Worm (Caenorhabditis elegans) whole organism, L4 larva: ENCODE data around the gene phb-2.
A peak's percentile ranks its signal among the peaks of the same experiment; 100 is the strongest.

Source experiments
- T20F7.1 ChIP-seq: fragments of 200-800 bp; sonication (Bioruptor generic); optimal IDR thresholded peaks from 2 replicates; lab custom pipeline; 2018; ENCODE audit warnings: mild to moderate bottlenecking, missing genetic modification characterization, missing compliant biosample characterization
- Y48G9A.11 ChIP-seq: fragments of 200-800 bp; sonication (Bioruptor generic); IDR thresholded peaks from 2 replicates; pipeline ENCODE4 v1.3.6; 2022; ENCODE audit warnings: missing genetic modification reagents, missing genetic modification characterization, missing compliant biosample characterization
- Y5F2A.4 ChIP-seq: fragments of 200-800 bp; sonication (Bioruptor generic); optimal IDR thresholded peaks from 2 replicates; lab custom pipeline; 2018; ENCODE audit warnings: mild to moderate bottlenecking, missing genetic modification characterization, missing compliant biosample characterization
- aha-1 ChIP-seq: fragments of 150-350 bp; peaks from one replicate; lab custom pipeline; 2014; ENCODE audit warnings: missing biosample characterization, missing genetic modification characterization
- arid-1 ChIP-seq: fragments of 200-800 bp; sonication (Bioruptor generic); conservative IDR thresholded peaks from 2 replicates; pipeline ENCODE4 v1.3.6; 2022; ENCODE audit warnings: missing genetic modification reagents, missing genetic modification characterization, missing compliant biosample characterization
- ceh-28 ChIP-seq: fragments of 150-350 bp; optimal IDR thresholded peaks from 2 replicates; lab custom pipeline; 2014; ENCODE audit warnings: missing biosample characterization, missing genetic modification reagents, missing genetic modification characterization
- ceh-62 ChIP-seq: sonication (generic microtip); optimal IDR thresholded peaks from 2 replicates; lab custom pipeline; 2017; ENCODE audit warnings: missing biosample characterization, missing genetic modification characterization
- ceh-82 ChIP-seq: sonication (generic microtip); optimal IDR thresholded peaks from 2 replicates; lab custom pipeline; 2017; ENCODE audit warnings: missing biosample characterization, missing genetic modification characterization
- ces-1 ChIP-seq: fragments of 150-350 bp; sonication (generic microtip); optimal IDR thresholded peaks from 4 replicates; lab custom pipeline; 2014; ENCODE audit warnings: missing biosample characterization, missing genetic modification reagents, missing genetic modification characterization
- cey-2 ChIP-seq: sonication (generic microtip); optimal IDR thresholded peaks from 3 replicates; lab custom pipeline; 2017; ENCODE audit warnings: missing genetic modification characterization, mild to moderate bottlenecking, missing compliant biosample characterization, antibody characterized with exemption, borderline replicate concordance; ENCODE audit not compliant: insufficient read depth
- daf-16 ChIP-seq, 3 experiments: sonication (generic microtip); optimal IDR thresholded peaks; 2 replicates each; lab custom pipeline; 2016 to 2017; ENCODE audit warnings: missing genetic modification characterization in 3 of 3, missing genetic modification reagents in 3 of 3, mild to moderate bottlenecking in 2 of 3, missing compliant biosample characterization in 2 of 3, missing biosample characterization in 1 of 3, moderate library complexity in 1 of 3
- daf-19 ChIP-seq: fragments of 200-800 bp; sonication (Bioruptor generic); conservative IDR thresholded peaks from 2 replicates; pipeline ENCODE4 v1.3.6; 2022; ENCODE audit warnings: missing genetic modification characterization, missing compliant biosample characterization
- dmd-6 ChIP-seq: fragments of 200-800 bp; sonication (Bioruptor generic); IDR thresholded peaks from 2 replicates; pipeline ENCODE4 v1.3.6; 2022; ENCODE audit warnings: missing genetic modification reagents, missing genetic modification characterization, missing compliant biosample characterization
- dpl-1 ChIP-seq: fragments of 150-350 bp; optimal IDR thresholded peaks from 2 replicates; lab custom pipeline; 2014; ENCODE audit warnings: missing biosample characterization, missing genetic modification reagents, missing genetic modification characterization
- egl-27 ChIP-seq: sonication (generic microtip); optimal IDR thresholded peaks from 3 replicates; lab custom pipeline; 2017; ENCODE audit warnings: missing biosample characterization, missing genetic modification reagents, missing genetic modification characterization
- fkh-10 ChIP-seq: fragments of 150-350 bp; optimal IDR thresholded peaks from 2 replicates; lab custom pipeline; 2014; ENCODE audit warnings: missing biosample characterization, missing genetic modification reagents, missing genetic modification characterization
- hlh-11 ChIP-seq: fragments of 200-800 bp; sonication (Bioruptor generic); optimal IDR thresholded peaks from 2 replicates; lab custom pipeline; 2018; ENCODE audit warnings: mild to moderate bottlenecking, missing genetic modification characterization, missing compliant biosample characterization
- hlh-30 ChIP-seq: sonication (generic microtip); optimal IDR thresholded peaks from 2 replicates; lab custom pipeline; 2017; ENCODE audit warnings: antibody characterized with exemption, mild to moderate bottlenecking, missing genetic modification characterization, missing compliant biosample characterization; ENCODE audit not compliant: insufficient read depth
- mdl-1 ChIP-seq, 2 experiments: fragments of 150-350 bp in 1 of 2; sonication (generic microtip) in 1 of 2; optimal IDR thresholded peaks; 2 replicates each; lab custom pipeline; 2014 to 2017; ENCODE audit warnings: missing biosample characterization in 2 of 2, missing genetic modification characterization in 2 of 2
- mes-2 ChIP-seq: sonication (generic microtip); optimal IDR thresholded peaks from 2 replicates; lab custom pipeline; 2016; ENCODE audit warnings: missing genotype, mild to moderate bottlenecking, missing genetic modification characterization, missing compliant biosample characterization; ENCODE audit not compliant: poor library complexity, severe bottlenecking
- mxl-3 ChIP-seq: fragments of 200-800 bp; sonication (Bioruptor generic); optimal IDR thresholded peaks from 2 replicates; lab custom pipeline; 2018; ENCODE audit warnings: mild to moderate bottlenecking, missing genetic modification characterization, missing compliant biosample characterization
- nhr-10 ChIP-seq: fragments of 150-350 bp; optimal IDR thresholded peaks from 2 replicates; lab custom pipeline; 2014; ENCODE audit warnings: missing biosample characterization, missing genetic modification characterization
- nhr-11 ChIP-seq: fragments of 150-350 bp; optimal IDR thresholded peaks from 2 replicates; lab custom pipeline; 2014; ENCODE audit warnings: missing biosample characterization, missing genetic modification characterization
- nhr-28 ChIP-seq: fragments of 150-350 bp; optimal IDR thresholded peaks from 2 replicates; lab custom pipeline; 2014; ENCODE audit warnings: missing biosample characterization, missing genetic modification characterization
- nhr-41 ChIP-seq: fragments of 200-800 bp; sonication (Bioruptor generic); IDR thresholded peaks from 2 replicates; pipeline ENCODE4 v1.3.6; 2022; ENCODE audit warnings: missing genetic modification reagents, missing genetic modification characterization, missing compliant biosample characterization
- nhr-48 ChIP-seq: sonication (generic microtip); optimal IDR thresholded peaks from 2 replicates; lab custom pipeline; 2016; ENCODE audit warnings: mild to moderate bottlenecking, missing genetic modification characterization, missing compliant biosample characterization
- nhr-77 ChIP-seq: fragments of 150-350 bp; optimal IDR thresholded peaks from 2 replicates; lab custom pipeline; 2014; ENCODE audit warnings: missing biosample characterization, missing genetic modification characterization
- pqm-1 ChIP-seq: sonication (generic microtip); optimal IDR thresholded peaks from 2 replicates; lab custom pipeline; 2017; ENCODE audit warnings: missing biosample characterization, missing genetic modification characterization
- rbr-2 ChIP-seq: sonication (generic microtip); optimal IDR thresholded peaks from 2 replicates; lab custom pipeline; 2016; ENCODE audit warnings: missing genotype, missing genetic modification characterization, missing compliant biosample characterization
- sdz-12 ChIP-seq: fragments of 200-800 bp; sonication (Bioruptor generic); optimal IDR thresholded peaks from 2 replicates; lab custom pipeline; 2018; ENCODE audit warnings: mild to moderate bottlenecking, missing genetic modification characterization, missing compliant biosample characterization
- skn-1 ChIP-seq: fragments of 150-350 bp; optimal IDR thresholded peaks from 2 replicates; lab custom pipeline; 2014; ENCODE audit warnings: missing biosample characterization, missing genetic modification characterization
- unc-62 ChIP-seq, 3 experiments: fragments of 150-350 bp in 1 of 3; sonication (generic microtip); optimal IDR thresholded peaks in 2 of 3; peaks in 1 of 3; 1 replicate in 1 of 3; 2 replicates in 2 of 3; lab custom pipeline; 2014 to 2017; ENCODE audit warnings: missing biosample characterization in 3 of 3, missing genetic modification characterization in 3 of 3, missing genetic modification reagents in 3 of 3, missing genotype in 1 of 3
- zfp-2 ChIP-seq: sonication (generic microtip); optimal IDR thresholded peaks from 2 replicates; lab custom pipeline; 2016; ENCODE audit warnings: mild to moderate bottlenecking, missing genetic modification characterization, missing compliant biosample characterization
- zfp-3 ChIP-seq: fragments of 200-800 bp; sonication (Bioruptor generic); conservative IDR thresholded peaks from 2 replicates; pipeline ENCODE4 v1.3.6; 2022; ENCODE audit warnings: missing genetic modification reagents, missing genetic modification characterization, missing compliant biosample characterization
- zip-2 ChIP-seq: fragments of 150-350 bp; optimal IDR thresholded peaks from 2 replicates; lab custom pipeline; 2014; ENCODE audit warnings: missing biosample characterization, missing genetic modification characterization

Gene phb-2

DNA sequence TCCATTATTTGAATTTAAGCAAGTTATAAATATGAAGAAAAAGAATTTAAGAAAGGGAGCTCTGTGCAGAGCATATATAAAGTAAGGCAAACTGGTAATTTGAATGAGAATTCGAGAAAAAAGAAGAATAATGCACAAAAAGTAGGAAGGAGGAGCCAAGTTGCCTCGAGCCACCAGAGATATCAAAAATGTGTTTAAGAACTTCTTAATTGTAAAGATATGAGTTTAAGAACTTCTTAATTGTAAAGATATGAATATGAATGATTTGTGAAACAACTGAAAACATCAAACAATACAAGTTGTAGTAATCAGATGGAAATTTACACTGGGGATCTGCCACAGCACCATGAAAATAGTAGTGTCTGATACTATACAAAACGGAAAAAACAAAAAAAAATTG is 35.7 kb downstream of the phb-2 start, which contains the start of gene F13H8.6:
Gene F13H8.6 (minus strand): TSS at position 101 of the 400 bp plus-strand sequence.
- TF ChIP-seq ces-1 (GFP tag; lab: Kevin White, UChicago) (no peak), dpl-1 (GFP tag; lab: Kevin White, UChicago) (no peak), pqm-1 (no peak), Y48G9A.11 (GFP tag; lab: Robert Waterston, UW) (no peak), nhr-41 (GFP tag; lab: Robert Waterston, UW) (no peak), unc-62 (GFP tag; optimal IDR thresholded peaks at IDR 0.05 in 1 of 2; lab: Kevin White, UChicago) (peak in 1 of 2 experiments; percentile 69), unc-62 (tag; optimal IDR thresholded peaks at IDR 0.05; lab: Kevin White, UChicago) (no peak)

DNA sequence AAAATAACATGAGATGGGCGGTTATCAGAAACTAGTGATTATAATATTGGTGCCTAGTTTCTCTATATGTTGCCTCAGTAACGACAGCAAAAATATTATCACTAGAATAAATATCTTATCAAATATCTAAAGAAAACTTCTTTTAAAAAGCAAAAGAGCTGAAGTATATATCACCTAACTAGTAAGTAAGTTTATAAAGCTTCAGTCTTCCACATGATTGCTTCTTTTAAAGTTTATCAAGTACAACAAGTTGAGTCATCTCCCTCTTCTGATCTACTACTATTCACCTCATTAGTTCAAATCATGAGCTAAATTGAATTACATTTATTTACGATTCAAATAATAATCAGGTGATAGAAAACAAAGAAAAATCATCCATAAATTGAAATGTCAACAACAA is 36.9 kb downstream of the phb-2 start:
- no peak for TF ChIP-seq cey-2 (tag; lab: Kevin White, UChicago)
- TF ChIP-seq arid-1 (GFP tag; lab: Robert Waterston, UW) = no peak
- TF ChIP-seq daf-19 (GFP tag; lab: Robert Waterston, UW) = no peak
- TF ChIP-seq T20F7.1 (GFP tag; lab: Kevin White, UChicago) = peak; percentile 32
- no peak for TF ChIP-seq zfp-2 (tag; lab: Kevin White, UChicago)
- TF ChIP-seq Y5F2A.4 (GFP tag; lab: Kevin White, UChicago) = no peak
- no peak for TF ChIP-seq fkh-10 (GFP tag; lab: Kevin White, UChicago)
- TF ChIP-seq egl-27 = no peak
- TF ChIP-seq aha-1 (tag; lab: Kevin White, UChicago) = peak; percentile 64
- no peak for TF ChIP-seq nhr-77 (tag; lab: Kevin White, UChicago)
- no peak for TF ChIP-seq nhr-28 (tag; lab: Kevin White, UChicago)
- TF ChIP-seq, all 104 proteins: peak for 2

DNA sequence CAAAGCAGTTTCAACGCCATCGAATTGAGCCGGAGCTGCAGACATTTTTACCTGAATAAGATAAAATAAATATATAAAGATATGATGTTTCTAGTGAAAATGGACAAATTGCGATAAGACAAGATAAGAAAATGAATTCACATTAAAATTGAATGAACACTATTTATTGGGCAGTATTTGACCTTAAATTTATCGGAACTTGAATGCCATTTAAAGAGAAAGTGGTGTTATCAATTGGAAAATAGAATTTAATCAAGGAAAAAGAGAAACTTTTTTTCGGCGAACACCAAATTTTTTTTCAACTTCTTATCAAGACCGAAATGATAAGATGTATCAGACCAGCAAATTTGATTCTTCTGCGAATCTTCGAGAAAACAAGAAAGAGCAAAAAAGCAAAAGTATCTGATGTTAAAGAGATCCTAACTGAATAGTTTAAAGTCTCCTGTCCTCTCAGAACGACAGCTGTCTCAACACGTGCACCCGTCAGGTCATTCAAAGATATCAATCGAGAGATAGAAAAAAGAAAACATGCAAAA is 38.9 kb downstream of the phb-2 start, which contains the start of gene upb-1:
Gene upb-1 (minus strand): TSS at position 51 of the 536 bp plus-strand sequence.
- peak; percentile 31 for TF ChIP-seq nhr-11 (tag; lab: Kevin White, UChicago)
- no peak for TF ChIP-seq zfp-3
- TF ChIP-seq aha-1 (tag; lab: Kevin White, UChicago) = peak; percentile 62
- peak; percentile 36 for TF ChIP-seq mxl-3
- TF ChIP-seq hlh-30 (tag; lab: Kevin White, UChicago) = peak; percentile 41
- TF ChIP-seq sdz-12 = no peak
- no peak for TF ChIP-seq skn-1 (tag; lab: Kevin White, UChicago)
- TF ChIP-seq rbr-2 (tag; lab: Kevin White, UChicago) = no peak
- no peak for TF ChIP-seq cey-2 (tag; lab: Kevin White, UChicago)
- peak; percentile 59 for TF ChIP-seq hlh-11 (tag; lab: Kevin White, UChicago)
- TF ChIP-seq zip-2 (tag; lab: Kevin White, UChicago) = no peak
- no peak for TF ChIP-seq ceh-62 (tag; lab: Kevin White, UChicago)
- TF ChIP-seq mdl-1 (tag; optimal IDR thresholded peaks at IDR 0.05; lab: Kevin White, UChicago) = peak in 1 of 2 experiments; percentile 26
- peak; percentile 16 for TF ChIP-seq pqm-1
- no peak for TF ChIP-seq nhr-10 (tag; lab: Kevin White, UChicago)
- TF ChIP-seq nhr-48 (tag; lab: Kevin White, UChicago) = no peak
- peak in 1 of 2 experiments; percentile 88 for TF ChIP-seq daf-16 (GFP tag; optimal IDR thresholded peaks at IDR 0.05; lab: Kevin White, UChicago)
- no peak for TF ChIP-seq daf-16 (tag; optimal IDR thresholded peaks at IDR 0.05; lab: Kevin White, UChicago)
- no peak for TF ChIP-seq ceh-28 (tag; lab: Kevin White, UChicago)
- no peak for TF ChIP-seq ceh-82
- peak; percentile 56; the same call in 1 of the 2 replicates for TF ChIP-seq dmd-6
- no peak for TF ChIP-seq mes-2 (tag; lab: Kevin White, UChicago)
